Worm (Caenorhabditis elegans): ENCODE data around the gene W02D7.6.

The W02D7.6 gene

ce11 chrV:8288125-8288806 lies 13.0 kb downstream of the W02D7.6 start (continued):
- TF ChIP-seq nhr-48 (tag; optimal IDR thresholded peaks at IDR 0.05) (peak; percentile 94), hmg-1.1 (GFP tag; IDR thresholded peaks at IDR 0.05) (no peak; the same call in 1 of the 2 replicates), F37D6.2 (tag; optimal IDR thresholded peaks at IDR 0.05) (no peak), ztf-7 (tag; optimal IDR thresholded peaks at IDR 0.05) (no peak), hif-1 (tag; optimal IDR thresholded peaks at IDR 0.05) (peak in 1 of 2 experiments; percentile 78), aly-2 (tag; optimal IDR thresholded peaks at IDR 0.05) (no peak), attf-4 (tag; optimal IDR thresholded peaks at IDR 0.05) (no peak), nhr-77 (tag; optimal IDR thresholded peaks at IDR 0.05) (no peak), aha-1 (tag) (peak; percentile 92), hlh-30 (tag; optimal IDR thresholded peaks at IDR 0.05; ENCODE audit: insufficient read depth) (peak; percentile 66), skn-1 (tag; optimal IDR thresholded peaks at IDR 0.05) (no peak)

ce11 chrV:8285455-8285854 lies 15.9 kb downstream of the W02D7.6 start:
- TF ChIP-seq nhr-28 (tag; optimal IDR thresholded peaks at IDR 0.05) (peak; percentile 26), daf-19 (GFP tag; conservative IDR thresholded peaks at IDR 0.05) (no peak), dmd-6 (GFP tag; IDR thresholded peaks at IDR 0.05) (peak; percentile 58; the same call in 1 of the 2 replicates)

ce11 chrV:8284800-8285199 lies 16.5 kb downstream of the W02D7.6 start, which contains the start of gene slc-17.5:
Gene slc-17.5 (minus strand): TSS chrV:8284900.
- TF ChIP-seq unc-62 (GFP tag; optimal IDR thresholded peaks at IDR 0.05 in 1 of 2), result peak in 1 of 2 experiments; percentile 78
- TF ChIP-seq unc-62 (tag; optimal IDR thresholded peaks at IDR 0.05), result no peak
- no peak for TF ChIP-seq nhr-10 (tag; optimal IDR thresholded peaks at IDR 0.05)
- no peak for TF ChIP-seq nhr-6 (tag; optimal IDR thresholded peaks at IDR 0.05)

ce11 chrV:8282933-8283332 lies 18.4 kb downstream of the W02D7.6 start:
- TF ChIP-seq skn-1 (tag; optimal IDR thresholded peaks at IDR 0.05) (no peak), dmd-6 (GFP tag; IDR thresholded peaks at IDR 0.05) (peak; percentile 16; the same call in 1 of the 2 replicates), tra-1 (GFP tag; IDR thresholded peaks at IDR 0.05) (no peak), aha-1 (tag) (peak; percentile 62), daf-8 (GFP tag; IDR thresholded peaks at IDR 0.05) (no peak)

ce11 chrV:8281646-8282045 lies 19.7 kb downstream of the W02D7.6 start:
- no peak for TF ChIP-seq daf-8 (GFP tag; IDR thresholded peaks at IDR 0.05)
- TF ChIP-seq Y105C5A.15 (GFP tag; IDR thresholded peaks at IDR 0.05), result no peak
- TF ChIP-seq ceh-28 (tag; optimal IDR thresholded peaks at IDR 0.05), result no peak
- TF ChIP-seq nhr-111 (GFP tag; optimal IDR thresholded peaks at IDR 0.05), result no peak
- TF ChIP-seq zag-1 (tag; optimal IDR thresholded peaks at IDR 0.05), result no peak
- peak; percentile 81 for TF ChIP-seq aha-1 (tag)

ce11 chrV:8280770-8281169 lies 20.5 kb downstream of the W02D7.6 start, which contains the start of gene str-135:
Gene str-135 (minus strand): TSS chrV:8280870.
- TF ChIP-seq daf-16 (GFP tag; optimal IDR thresholded peaks at IDR 0.05) (no peak), daf-16 (tag; optimal IDR thresholded peaks at IDR 0.05) (no peak), pha-4 (GFP tag; IDR thresholded peaks at IDR 0.05) (no peak), pha-4 (tag; optimal IDR thresholded peaks at IDR 0.05) (no peak), ceh-44 (GFP tag; IDR thresholded peaks at IDR 0.05) (no peak), F37D6.2 (tag; optimal IDR thresholded peaks at IDR 0.05) (no peak), ztf-7 (tag; optimal IDR thresholded peaks at IDR 0.05) (no peak)

ce11 chrV:8278830-8279229 lies 22.5 kb downstream of the W02D7.6 start, which contains the start of gene str-136:
Gene str-136 (minus strand): TSS chrV:8278930.
- peak in 1 of 2 experiments; percentile 9 for TF ChIP-seq unc-62 (GFP tag; optimal IDR thresholded peaks at IDR 0.05 in 1 of 2)
- no peak for TF ChIP-seq unc-62 (tag; optimal IDR thresholded peaks at IDR 0.05)
- TF ChIP-seq mes-2 (tag; optimal IDR thresholded peaks at IDR 0.05; ENCODE audit: poor library complexity, severe bottlenecking), result no peak
- no peak for TF ChIP-seq mxl-3 (GFP tag; optimal IDR thresholded peaks at IDR 0.05)
- no peak for TF ChIP-seq madf-5 (GFP tag; IDR thresholded peaks at IDR 0.05)
- TF ChIP-seq snpc-1.2 (GFP tag; IDR thresholded peaks at IDR 0.05), result no peak
- no peak for TF ChIP-seq T26A8.4 (GFP tag; IDR thresholded peaks at IDR 0.05)
- TF ChIP-seq aha-1 (tag), result no peak
- TF ChIP-seq lim-7 (GFP tag; IDR thresholded peaks at IDR 0.05), result no peak
- TF ChIP-seq rbr-2 (tag; optimal IDR thresholded peaks at IDR 0.05), result no peak
